Worm (Caenorhabditis elegans) whole organism, L1 larva: ENCODE measurements around the gene F55F10.1.

Source experiments
- C16A3.4 ChIP-seq: fragments of 150-350 bp; optimal IDR thresholded peaks from 2 replicates; lab custom pipeline; 2014; ENCODE audit warnings: missing biosample characterization, missing genetic modification characterization
- C34B4.2 ChIP-seq: sonication (generic microtip); optimal IDR thresholded peaks from 2 replicates; lab custom pipeline; 2017; ENCODE audit warnings: mild to moderate bottlenecking, missing genetic modification characterization, missing compliant biosample characterization
- F16B12.6 ChIP-seq: fragments of 150-350 bp; optimal IDR thresholded peaks from 2 replicates; lab custom pipeline; 2014; ENCODE audit warnings: missing biosample characterization, missing genetic modification characterization
- aly-2 ChIP-seq: fragments of 150-350 bp; optimal IDR thresholded peaks from 2 replicates; lab custom pipeline; 2014; ENCODE audit warnings: missing biosample characterization, missing genetic modification characterization
- blmp-1 ChIP-seq: fragments of 150-350 bp; optimal IDR thresholded peaks from 2 replicates; lab custom pipeline; 2014; ENCODE audit warnings: missing biosample characterization, missing genetic modification characterization
- ceh-8 ChIP-seq: fragments of 200-800 bp; sonication (Bioruptor generic); optimal IDR thresholded peaks from 2 replicates; lab custom pipeline; 2018; ENCODE audit warnings: mild to moderate bottlenecking, missing genetic modification characterization, moderate library complexity, missing compliant biosample characterization
- dsc-1 ChIP-seq: sonication (generic microtip); optimal IDR thresholded peaks from 2 replicates; lab custom pipeline; 2016; ENCODE audit warnings: mild to moderate bottlenecking, missing genetic modification characterization, missing compliant biosample characterization
- efl-3 ChIP-seq: fragments of 200-800 bp; sonication (Bioruptor generic); optimal IDR thresholded peaks from 2 replicates; lab custom pipeline; 2018; ENCODE audit warnings: mild to moderate bottlenecking, missing genetic modification characterization, missing compliant biosample characterization
- egl-27 ChIP-seq, 2 experiments: fragments of 150-350 bp in 1 of 2; sonication (generic microtip); optimal IDR thresholded peaks; 3 replicates each; lab custom pipeline; 2017 to 2018; ENCODE audit warnings: missing biosample characterization in 2 of 2, missing genetic modification characterization in 2 of 2, missing genetic modification reagents in 2 of 2
- elt-2 ChIP-seq: sonication (generic microtip); optimal IDR thresholded peaks from 2 replicates; lab custom pipeline; 2016; ENCODE audit warnings: missing genetic modification characterization, mild to moderate bottlenecking, inconsistent platforms, missing compliant biosample characterization, missing genetic modification reagents
- fkh-4 ChIP-seq: sonication (generic microtip); optimal IDR thresholded peaks from 2 replicates; lab custom pipeline; 2016; ENCODE audit warnings: missing compliant biosample characterization, missing genetic modification characterization, borderline replicate concordance
- hlh-17 ChIP-seq: fragments of 200-800 bp; sonication (Bioruptor generic); optimal IDR thresholded peaks from 2 replicates; lab custom pipeline; 2018; ENCODE audit warnings: missing genetic modification characterization, mild to moderate bottlenecking, missing compliant biosample characterization, moderate library complexity, borderline replicate concordance
- hlh-4 ChIP-seq: sonication (generic microtip); optimal IDR thresholded peaks from 2 replicates; lab custom pipeline; 2016; ENCODE audit warnings: mild to moderate bottlenecking, missing genetic modification characterization, missing compliant biosample characterization
- isw-1 ChIP-seq: fragments of 200-800 bp; sonication (Bioruptor generic); IDR thresholded peaks from 2 replicates; pipeline ENCODE4 v1.3.6; 2022; ENCODE audit warnings: missing genetic modification characterization, missing compliant biosample characterization
- lin-14 ChIP-seq: fragments of 200-800 bp; sonication (Bioruptor generic); optimal IDR thresholded peaks from 2 replicates; lab custom pipeline; 2018; ENCODE audit warnings: mild to moderate bottlenecking, missing genetic modification characterization, moderate library complexity, missing compliant biosample characterization
- lin-15B ChIP-seq: fragments of 150-350 bp; sonication (generic microtip); optimal IDR thresholded peaks from 3 replicates; lab custom pipeline; 2014; ENCODE audit warnings: missing biosample characterization, missing genetic modification characterization
- lin-39 ChIP-seq: fragments of 150-350 bp; optimal IDR thresholded peaks from 2 replicates; lab custom pipeline; 2014; ENCODE audit warnings: missing biosample characterization, missing genetic modification reagents, missing genetic modification characterization
- lsy-2 ChIP-seq, 2 experiments: fragments of 150-350 bp; optimal IDR thresholded peaks; 2 replicates each; lab custom pipeline; 2014; ENCODE audit warnings: missing biosample characterization in 2 of 2, missing genetic modification characterization in 2 of 2
- mep-1 ChIP-seq: fragments of 150-350 bp; optimal IDR thresholded peaks from 2 replicates; lab custom pipeline; 2014; ENCODE audit warnings: missing biosample characterization, missing genetic modification characterization
- nhr-11 ChIP-seq: fragments of 150-350 bp; optimal IDR thresholded peaks from 2 replicates; lab custom pipeline; 2014; ENCODE audit warnings: missing biosample characterization, missing genetic modification characterization
- nhr-12 ChIP-seq: sonication (generic microtip); optimal IDR thresholded peaks from 2 replicates; lab custom pipeline; 2017; ENCODE audit warnings: missing biosample characterization, missing genetic modification characterization
- nhr-28 ChIP-seq: fragments of 150-350 bp; optimal IDR thresholded peaks from 2 replicates; lab custom pipeline; 2014; ENCODE audit warnings: missing biosample characterization, missing genetic modification characterization
- nhr-71 ChIP-seq: sonication (generic microtip); optimal IDR thresholded peaks from 2 replicates; lab custom pipeline; 2016; ENCODE audit warnings: mild to moderate bottlenecking, missing genetic modification characterization, moderate library complexity, missing compliant biosample characterization
- nhr-77 ChIP-seq: fragments of 150-350 bp; optimal IDR thresholded peaks from 2 replicates; lab custom pipeline; 2014; ENCODE audit warnings: missing biosample characterization, missing genetic modification characterization
- nhr-85 ChIP-seq: sonication (generic microtip); peaks from one replicate; lab custom pipeline; 2016; ENCODE audit warnings: missing genetic modification characterization, inconsistent platforms, missing compliant biosample characterization
- pqm-1 ChIP-seq: sonication (generic microtip); optimal IDR thresholded peaks from 3 replicates; lab custom pipeline; 2017; ENCODE audit warnings: missing biosample characterization, missing genetic modification characterization
- rnt-1 ChIP-seq: sonication (generic microtip); optimal IDR thresholded peaks from 2 replicates; lab custom pipeline; 2016; ENCODE audit warnings: mild to moderate bottlenecking, missing genetic modification characterization, moderate library complexity, missing compliant biosample characterization
- skn-1 ChIP-seq: fragments of 150-350 bp; optimal IDR thresholded peaks from 2 replicates; lab custom pipeline; 2014; ENCODE audit warnings: missing biosample characterization, missing genetic modification characterization
- snpc-4 ChIP-seq: fragments of 150-350 bp; optimal IDR thresholded peaks from 2 replicates; lab custom pipeline; 2014; ENCODE audit warnings: missing biosample characterization, missing genetic modification characterization
- sup-37 ChIP-seq: fragments of 200-800 bp; sonication (Bioruptor generic); optimal IDR thresholded peaks from 2 replicates; lab custom pipeline; 2018; ENCODE audit warnings: mild to moderate bottlenecking, missing genetic modification characterization, missing compliant biosample characterization
- swsn-7 ChIP-seq: sonication (generic microtip); optimal IDR thresholded peaks from 2 replicates; lab custom pipeline; 2016; ENCODE audit warnings: missing genetic modification characterization, missing compliant biosample characterization
- unc-30 ChIP-seq: sonication (generic microtip); optimal IDR thresholded peaks from 2 replicates; lab custom pipeline; 2017; ENCODE audit warnings: missing biosample characterization, missing genetic modification characterization
- xbp-1 ChIP-seq: sonication (generic microtip); optimal IDR thresholded peaks from 2 replicates; lab custom pipeline; 2016; ENCODE audit warnings: missing genetic modification characterization, missing compliant biosample characterization
- ztf-11 ChIP-seq, 2 experiments: sonication (generic microtip); optimal IDR thresholded peaks; 2 replicates each; lab custom pipeline; 2016 to 2017; ENCODE audit warnings: missing genetic modification characterization in 2 of 2, missing biosample characterization in 1 of 2, missing compliant biosample characterization in 1 of 2
- ztf-4 ChIP-seq: fragments of 150-350 bp; optimal IDR thresholded peaks from 2 replicates; lab custom pipeline; 2014; ENCODE audit warnings: missing biosample characterization, missing genetic modification characterization

F55F10.1 gene

DNA sequence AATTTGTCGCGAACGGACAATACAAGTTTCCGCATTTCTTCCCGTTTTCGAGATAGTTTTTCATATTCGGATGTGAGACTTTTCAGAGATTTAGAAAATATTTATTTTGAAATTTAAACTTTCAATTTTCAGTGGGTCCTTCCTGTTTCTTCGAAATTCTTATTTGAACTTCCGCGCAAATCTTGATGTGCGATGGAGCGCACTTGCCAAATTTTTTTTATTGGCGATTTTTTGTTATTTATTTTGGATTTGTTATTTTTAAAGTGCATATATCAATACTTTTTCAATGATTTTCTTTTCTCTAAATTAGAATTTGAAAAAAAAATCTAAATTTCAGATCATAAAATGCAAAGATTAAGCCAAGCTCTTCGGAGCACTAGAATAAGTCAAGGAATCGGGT is 3.3 kb upstream of the F55F10.1 start, which contains the start of gene sars-2 (continued):
- TF ChIP-seq ztf-4 (tag; lab: Kevin White, UChicago), result no peak
- peak; percentile 50 for TF ChIP-seq dsc-1 (tag; lab: Kevin White, UChicago)
- peak; percentile 1 for TF ChIP-seq F16B12.6 (tag; lab: Kevin White, UChicago)
- TF ChIP-seq snpc-4 (tag; lab: Kevin White, UChicago), result no peak
- TF ChIP-seq lsy-2 (tag; optimal IDR thresholded peaks at IDR 0.05; lab: Kevin White, UChicago), result peak; percentile 75 to 78
- TF ChIP-seq nhr-71 (tag; lab: Kevin White, UChicago), result peak; percentile 46
- peak; percentile 33 for TF ChIP-seq nhr-85 (tag; lab: Kevin White, UChicago)
- no peak for TF ChIP-seq efl-3 (GFP tag; lab: Kevin White, UChicago)
- peak; percentile 27 for TF ChIP-seq swsn-7 (tag; lab: Kevin White, UChicago)
- peak; percentile 43 for TF ChIP-seq mep-1
- TF ChIP-seq lin-14 (GFP tag; lab: Kevin White, UChicago), result peak; percentile 8
- no peak for TF ChIP-seq blmp-1 (tag; lab: Kevin White, UChicago)
- peak; percentile 40 for TF ChIP-seq xbp-1 (tag; lab: Kevin White, UChicago)
- TF ChIP-seq C34B4.2 (tag; lab: Kevin White, UChicago), result no peak
- TF ChIP-seq nhr-28 (tag; lab: Kevin White, UChicago), result no peak
- TF ChIP-seq isw-1, result peak; percentile 19; the same call in 1 of the 2 replicates
- TF ChIP-seq pqm-1, result no peak
- no peak for TF ChIP-seq lin-39 (tag; lab: Kevin White, UChicago)

DNA sequence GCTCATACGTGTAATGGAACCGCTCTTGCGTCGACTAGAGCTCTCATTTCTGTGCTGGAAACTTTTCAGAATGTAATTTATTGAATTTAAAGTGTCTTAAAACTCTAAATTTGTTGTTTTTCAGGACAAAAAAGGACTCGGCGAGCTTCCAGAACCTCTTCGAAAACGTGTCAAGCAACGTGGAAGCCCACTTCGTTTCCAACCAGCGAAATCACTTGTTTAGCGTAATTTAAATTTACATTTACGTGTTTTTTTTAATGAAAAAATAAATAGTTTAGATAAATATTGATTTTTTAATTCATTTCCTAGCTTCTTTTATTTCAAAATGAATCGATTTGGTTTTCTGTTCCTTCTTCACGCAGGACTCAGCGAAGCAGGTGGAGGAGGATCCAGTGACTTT is 984 bp upstream of the F55F10.1 start, which contains the start of gene F55F10.3:
Gene F55F10.3 (plus strand): TSS at position 301 of the 400 bp plus-strand sequence.
- no peak for TF ChIP-seq ztf-11 (tag; optimal IDR thresholded peaks at IDR 0.05; lab: Kevin White, UChicago)
- TF ChIP-seq ztf-4 (tag; lab: Kevin White, UChicago), result no peak

- no peak for TF ChIP-seq nhr-71 (tag; lab: Kevin White, UChicago)
- TF ChIP-seq skn-1 (tag; lab: Kevin White, UChicago), result no peak
- TF ChIP-seq nhr-11 (tag; lab: Kevin White, UChicago), result no peak
- TF ChIP-seq lin-15B (tag; lab: Kevin White, UChicago), result no peak
- no peak for TF ChIP-seq rnt-1 (tag; lab: Kevin White, UChicago)
- no peak for TF ChIP-seq unc-30
- no peak for TF ChIP-seq aly-2 (tag; lab: Kevin White, UChicago)
- no peak for TF ChIP-seq nhr-77
- TF ChIP-seq fkh-4 (tag; lab: Kevin White, UChicago), result no peak
- TF ChIP-seq mep-1, result no peak
- no peak for TF ChIP-seq hlh-4
- TF ChIP-seq dsc-1 (tag; lab: Kevin White, UChicago), result no peak
- no peak for TF ChIP-seq lsy-2 (tag; optimal IDR thresholded peaks at IDR 0.05; lab: Kevin White, UChicago)
- TF ChIP-seq egl-27 (tag; optimal IDR thresholded peaks at IDR 0.05; lab: Kevin White, UChicago), result no peak
- no peak for TF ChIP-seq nhr-12 (tag; lab: Kevin White, UChicago)
- TF ChIP-seq, all 84 proteins: peak for 0
Observed at ce11 chrIV:4369116-4369515, 8.5 kb downstream of the F55F10.1 start.

- TF ChIP-seq lin-39 (tag; lab: Kevin White, UChicago), result no peak
- no peak for TF ChIP-seq hlh-17
- TF ChIP-seq sup-37 (GFP tag; lab: Kevin White, UChicago), result no peak
- TF ChIP-seq elt-2 (tag; lab: Kevin White, UChicago), result peak; percentile 40
- TF ChIP-seq ceh-8 (GFP tag; lab: Kevin White, UChicago), result no peak
- TF ChIP-seq isw-1, result no peak
- no peak for TF ChIP-seq nhr-12 (tag; lab: Kevin White, UChicago)
- no peak for TF ChIP-seq C16A3.4
Observed at ce11 chrIV:4386351-4386750, 25.7 kb downstream of the F55F10.1 start, which contains the start of gene tald-1. Gene tald-1, plus strand, starts transcription at chrIV:4386651.
